Worm (Caenorhabditis elegans): ENCODE data around the gene pqn-41.

pqn-41 gene

ce11 chrIII:1928741-1929499 lies 23.2 kb downstream of the pqn-41 start:
- TF ChIP-seq nhr-76 (tag; optimal IDR thresholded peaks at IDR 0.05), result no peak
- TF ChIP-seq F16B12.6 (tag; optimal IDR thresholded peaks at IDR 0.05), result no peak
- TF ChIP-seq lsy-2 (tag; optimal IDR thresholded peaks at IDR 0.05), result peak in 1 of 2 experiments; percentile 55
- TF ChIP-seq nhr-90 (tag; optimal IDR thresholded peaks at IDR 0.05; ENCODE audit: poor library complexity), result no peak
- TF ChIP-seq ces-1 (GFP tag; optimal IDR thresholded peaks at IDR 0.05), result no peak
- no peak for TF ChIP-seq hpl-2 (GFP tag; optimal IDR thresholded peaks at IDR 0.05)
- TF ChIP-seq lir-3 (tag; optimal IDR thresholded peaks at IDR 0.05; ENCODE audit: poor library complexity), result no peak
- TF ChIP-seq jun-1 (tag; optimal IDR thresholded peaks at IDR 0.05), result no peak
- no peak for TF ChIP-seq ceh-82 (tag; optimal IDR thresholded peaks at IDR 0.05)
- TF ChIP-seq fos-1 (tag; optimal IDR thresholded peaks at IDR 0.05), result no peak
- TF ChIP-seq lin-13 (GFP tag; optimal IDR thresholded peaks at IDR 0.05), result peak; percentile 52
- no peak for TF ChIP-seq unc-86 (tag; optimal IDR thresholded peaks at IDR 0.05)
- no peak for TF ChIP-seq sup-37 (GFP tag; optimal IDR thresholded peaks at IDR 0.05)
- TF ChIP-seq nhr-12 (tag; optimal IDR thresholded peaks at IDR 0.05), result no peak
- TF ChIP-seq nhr-85 (tag), result peak; percentile 20
- TF ChIP-seq xbp-1 (tag; optimal IDR thresholded peaks at IDR 0.05), result no peak
- no peak for TF ChIP-seq snu-23 (GFP tag; optimal IDR thresholded peaks at IDR 0.05)

- TF ChIP-seq C16A3.4 (tag; optimal IDR thresholded peaks at IDR 0.05), result no peak
- no peak for TF ChIP-seq pax-3 (tag; optimal IDR thresholded peaks at IDR 0.05)
- no peak for TF ChIP-seq efl-1 (optimal IDR thresholded peaks at IDR 0.05)
- TF ChIP-seq efl-1 (GFP tag; optimal IDR thresholded peaks at IDR 0.05 in 1 of 2), result peak in 1 of 2 experiments; percentile 87
- peak; percentile 55 for TF ChIP-seq nhr-85 (tag)
- no peak for TF ChIP-seq unc-30 (tag; optimal IDR thresholded peaks at IDR 0.05)
- TF ChIP-seq vab-15 (tag; optimal IDR thresholded peaks at IDR 0.05), result no peak
- peak; percentile 12 for TF ChIP-seq ceh-8 (GFP tag; optimal IDR thresholded peaks at IDR 0.05)
- no peak for TF ChIP-seq tlp-1 (tag; optimal IDR thresholded peaks at IDR 0.05)
Observed at ce11 chrIII:1930714-1931273, 25.0 kb downstream of the pqn-41 start.

ce11 chrIII:1931509-1931908 lies 25.8 kb downstream of the pqn-41 start:
- TF ChIP-seq ztf-4 (tag; optimal IDR thresholded peaks at IDR 0.05), result no peak
- TF ChIP-seq Y116A8C.19 (tag; optimal IDR thresholded peaks at IDR 0.05; ENCODE audit: borderline replicate concordance), result no peak
- no peak for TF ChIP-seq fos-1 (tag; optimal IDR thresholded peaks at IDR 0.05)
- TF ChIP-seq snpc-4 (tag; optimal IDR thresholded peaks at IDR 0.05), result no peak
- no peak for TF ChIP-seq pax-3 (tag; optimal IDR thresholded peaks at IDR 0.05)
- TF ChIP-seq nhr-19 (GFP tag; conservative IDR thresholded peaks at IDR 0.05), result no peak
- no peak for TF ChIP-seq dpl-1 (GFP tag; optimal IDR thresholded peaks at IDR 0.05)
- no peak for TF ChIP-seq vab-15 (tag; optimal IDR thresholded peaks at IDR 0.05)
- TF ChIP-seq elt-3 (tag; optimal IDR thresholded peaks at IDR 0.05), result no peak
- TF ChIP-seq lin-13 (GFP tag; optimal IDR thresholded peaks at IDR 0.05), result peak; percentile 48
- TF ChIP-seq tlp-1 (tag; optimal IDR thresholded peaks at IDR 0.05), result no peak
- TF ChIP-seq egl-13 (tag; optimal IDR thresholded peaks at IDR 0.05), result no peak
- peak; percentile 17 to 63 for TF ChIP-seq lsy-2 (tag; optimal IDR thresholded peaks at IDR 0.05)
- TF ChIP-seq mdl-1 (tag; optimal IDR thresholded peaks at IDR 0.05), result no peak
- no peak for TF ChIP-seq unc-86 (tag; optimal IDR thresholded peaks at IDR 0.05)
- TF ChIP-seq lin-39 (tag; optimal IDR thresholded peaks at IDR 0.05), result no peak
- TF ChIP-seq unc-98 (GFP tag; IDR thresholded peaks at IDR 0.05), result no peak

ce11 chrIII:1932018-1932417 lies 26.3 kb downstream of the pqn-41 start:
- no peak for TF ChIP-seq zip-4 (GFP tag; optimal IDR thresholded peaks at IDR 0.05)
- no peak for TF ChIP-seq sox-4 (tag; optimal IDR thresholded peaks at IDR 0.05)
- no peak for TF ChIP-seq unc-98 (GFP tag; IDR thresholded peaks at IDR 0.05)
- TF ChIP-seq vab-15 (tag; optimal IDR thresholded peaks at IDR 0.05), result no peak

Measured in whole organism, L1 larva.